Worm (Caenorhabditis elegans) whole organism, L4 larva: ENCODE measurements around the gene C08E3.15.
"Not testable (repeated sequence)": the region's sequence is repeated elsewhere in the genome, so short reads cannot be mapped to it uniquely, and the experiment has no call there.

Source experiments
- ces-1 ChIP-seq: fragments of 150-350 bp; sonication (generic microtip); optimal IDR thresholded peaks from 4 replicates; lab custom pipeline; 2014; ENCODE audit warnings: missing biosample characterization, missing genetic modification reagents, missing genetic modification characterization
- jun-1 ChIP-seq: fragments of 150-350 bp; optimal IDR thresholded peaks from 2 replicates; lab custom pipeline; 2014; ENCODE audit warnings: missing biosample characterization, missing genetic modification reagents, missing genetic modification characterization
- ztf-11 ChIP-seq: fragments of 150-350 bp; optimal IDR thresholded peaks from 2 replicates; lab custom pipeline; 2014; ENCODE audit warnings: missing biosample characterization, missing genetic modification characterization

- TF ChIP-seq ztf-11 (tag; lab: Kevin White, UChicago); jun-1 (tag; lab: Kevin White, UChicago); ces-1 (GFP tag; lab: Kevin White, UChicago): not testable (repeated sequence)
These were observed 4.5 kb upstream of the C08E3.15 start, which contains the start of gene C08E3.13 for ce11 chrII:1632216-1632615.
